Worm (Caenorhabditis elegans) whole organism, dauer: Measurements from ENCODE around the gene sre-46.

ENCODE experiments used
- unc-62 ChIP-seq: sonication (generic microtip); optimal IDR thresholded peaks from 2 replicates; lab custom pipeline; 2017; ENCODE audit warnings: missing biosample characterization, missing genetic modification reagents, missing genetic modification characterization

The sre-46 gene

DNA sequence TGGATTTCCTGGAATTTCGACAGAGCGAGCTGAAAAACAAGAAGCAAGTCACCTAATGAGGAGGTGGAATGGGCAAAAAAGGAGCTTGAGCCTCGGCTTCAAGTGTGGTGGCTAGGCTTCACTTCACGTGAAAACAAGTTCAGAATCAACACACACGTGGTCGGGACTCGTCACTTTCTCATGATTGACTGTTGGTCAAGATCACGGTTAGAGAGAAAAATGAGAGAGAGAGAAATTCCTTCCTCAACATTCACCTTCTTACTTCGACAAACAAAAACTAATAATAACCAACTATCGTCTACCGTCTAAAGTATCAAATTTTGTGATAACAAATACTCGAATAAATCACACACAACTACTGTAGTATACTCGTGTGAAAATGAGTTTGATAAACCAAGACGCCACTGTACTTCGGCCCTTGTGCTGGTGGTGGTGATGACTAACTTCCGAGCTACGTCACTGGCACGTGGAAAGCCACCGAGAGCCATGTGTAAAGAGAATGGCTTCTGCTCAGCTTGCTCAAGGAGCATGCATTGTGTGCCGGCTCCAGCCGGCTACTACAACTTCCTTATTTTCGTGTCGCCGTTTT lies 47.4 kb downstream of the sre-46 start:
- TF ChIP-seq unc-62 (GFP tag; lab: Kevin White, UChicago), result no peak

- TF ChIP-seq unc-62 (GFP tag; lab: Kevin White, UChicago), result no peak
Observed at ce11 chrII:13672057-13672456, 49.1 kb downstream of the sre-46 start.

ce11 chrII:13670707-13671295 lies 50.3 kb downstream of the sre-46 start:
- TF ChIP-seq unc-62 (GFP tag; lab: Kevin White, UChicago), result no peak

- TF ChIP-seq unc-62 (GFP tag; lab: Kevin White, UChicago), result no peak
Observed at ce11 chrII:13668844-13669441, 52.2 kb downstream of the sre-46 start, which contains the start of gene C31C9.7. C31C9.7 (plus strand) TSS chrII:13669104.
